Worm (Caenorhabditis elegans) whole organism, L4 larva: ENCODE results near the gene F26F2.11.

Experiments used
- F26F4.8 ChIP-seq: fragments of 200-800 bp; sonication (Bioruptor generic); conservative IDR thresholded peaks from 2 replicates; pipeline ENCODE4 v1.3.6; 2022; ENCODE audit warnings: missing genetic modification characterization, missing compliant biosample characterization
- F37D6.2 ChIP-seq: sonication (generic microtip); optimal IDR thresholded peaks from 2 replicates; lab custom pipeline; 2016; ENCODE audit warnings: mild to moderate bottlenecking, missing genetic modification characterization, missing compliant biosample characterization
- F49E8.2 ChIP-seq: sonication (generic microtip); optimal IDR thresholded peaks from 2 replicates; lab custom pipeline; 2016; ENCODE audit warnings: missing compliant biosample characterization, mild to moderate bottlenecking, missing genetic modification characterization, borderline replicate concordance
- T20F7.1 ChIP-seq: fragments of 200-800 bp; sonication (Bioruptor generic); optimal IDR thresholded peaks from 2 replicates; lab custom pipeline; 2018; ENCODE audit warnings: mild to moderate bottlenecking, missing genetic modification characterization, missing compliant biosample characterization
- Y48G9A.11 ChIP-seq: fragments of 200-800 bp; sonication (Bioruptor generic); IDR thresholded peaks from 2 replicates; pipeline ENCODE4 v1.3.6; 2022; ENCODE audit warnings: missing genetic modification reagents, missing genetic modification characterization, missing compliant biosample characterization
- Y5F2A.4 ChIP-seq: fragments of 200-800 bp; sonication (Bioruptor generic); optimal IDR thresholded peaks from 2 replicates; lab custom pipeline; 2018; ENCODE audit warnings: mild to moderate bottlenecking, missing genetic modification characterization, missing compliant biosample characterization
- ZK337.2 ChIP-seq: fragments of 200-800 bp; sonication (Bioruptor generic); IDR thresholded peaks from 2 replicates; pipeline ENCODE4 v1.3.6; 2022; ENCODE audit warnings: missing genetic modification reagents, missing genetic modification characterization, missing compliant biosample characterization
- aha-1 ChIP-seq: fragments of 150-350 bp; peaks from one replicate; lab custom pipeline; 2014; ENCODE audit warnings: missing biosample characterization, missing genetic modification characterization
- arid-1 ChIP-seq: fragments of 200-800 bp; sonication (Bioruptor generic); conservative IDR thresholded peaks from 2 replicates; pipeline ENCODE4 v1.3.6; 2022; ENCODE audit warnings: missing genetic modification reagents, missing genetic modification characterization, missing compliant biosample characterization
- ceh-82 ChIP-seq: sonication (generic microtip); optimal IDR thresholded peaks from 2 replicates; lab custom pipeline; 2017; ENCODE audit warnings: missing biosample characterization, missing genetic modification characterization
- daf-16 ChIP-seq, 3 experiments: sonication (generic microtip); optimal IDR thresholded peaks; 2 replicates each; lab custom pipeline; 2016 to 2017; ENCODE audit warnings: missing genetic modification characterization in 3 of 3, missing genetic modification reagents in 3 of 3, mild to moderate bottlenecking in 2 of 3, missing compliant biosample characterization in 2 of 3, missing biosample characterization in 1 of 3, moderate library complexity in 1 of 3
- daf-19 ChIP-seq: fragments of 200-800 bp; sonication (Bioruptor generic); conservative IDR thresholded peaks from 2 replicates; pipeline ENCODE4 v1.3.6; 2022; ENCODE audit warnings: missing genetic modification characterization, missing compliant biosample characterization
- hif-1 ChIP-seq, 2 experiments: sonication (generic microtip); optimal IDR thresholded peaks; 2 replicates each; lab custom pipeline; 2016 to 2017; ENCODE audit warnings: missing compliant biosample characterization in 2 of 2, missing genetic modification characterization in 2 of 2, missing genetic modification reagents in 2 of 2, missing genotype in 2 of 2, mild to moderate bottlenecking in 1 of 2
- jun-1 ChIP-seq: fragments of 150-350 bp; optimal IDR thresholded peaks from 2 replicates; lab custom pipeline; 2014; ENCODE audit warnings: missing biosample characterization, missing genetic modification reagents, missing genetic modification characterization
- lin-13 ChIP-seq: fragments of 150-350 bp; optimal IDR thresholded peaks from 2 replicates; lab custom pipeline; 2014; ENCODE audit warnings: missing biosample characterization, missing genetic modification reagents, missing genetic modification characterization
- lin-15B ChIP-seq: fragments of 150-350 bp; sonication (generic microtip); optimal IDR thresholded peaks from 3 replicates; lab custom pipeline; 2014; ENCODE audit warnings: missing biosample characterization, missing genetic modification characterization
- lin-38 ChIP-seq: fragments of 200-800 bp; sonication (Bioruptor generic); IDR thresholded peaks from 2 replicates; pipeline ENCODE4 v1.3.6; 2022; ENCODE audit warnings: missing genetic modification reagents, missing genetic modification characterization, missing compliant biosample characterization
- mdt-29 ChIP-seq: fragments of 200-800 bp; sonication (Bioruptor generic); IDR thresholded peaks from 2 replicates; pipeline ENCODE4 v1.3.6; 2022; ENCODE audit warnings: missing genetic modification reagents, missing genetic modification characterization, missing compliant biosample characterization
- mxl-3 ChIP-seq: fragments of 200-800 bp; sonication (Bioruptor generic); optimal IDR thresholded peaks from 2 replicates; lab custom pipeline; 2018; ENCODE audit warnings: mild to moderate bottlenecking, missing genetic modification characterization, missing compliant biosample characterization
- nhr-48 ChIP-seq: sonication (generic microtip); optimal IDR thresholded peaks from 2 replicates; lab custom pipeline; 2016; ENCODE audit warnings: mild to moderate bottlenecking, missing genetic modification characterization, missing compliant biosample characterization
- nhr-77 ChIP-seq: fragments of 150-350 bp; optimal IDR thresholded peaks from 2 replicates; lab custom pipeline; 2014; ENCODE audit warnings: missing biosample characterization, missing genetic modification characterization
- pha-4 ChIP-seq, 2 experiments: fragments of 150-350 bp in 1 of 2; fragments of 200-800 bp in 1 of 2; sonication (Bioruptor generic) in 1 of 2; IDR thresholded peaks in 1 of 2; optimal IDR thresholded peaks in 1 of 2; 2 replicates each; pipeline versions ENCODE4 v1.3.6 to Lab custom; 2014 to 2022; ENCODE audit warnings: missing genetic modification characterization in 2 of 2, missing genetic modification reagents in 2 of 2, missing biosample characterization in 1 of 2, missing compliant biosample characterization in 1 of 2
- rbr-2 ChIP-seq: sonication (generic microtip); optimal IDR thresholded peaks from 2 replicates; lab custom pipeline; 2016; ENCODE audit warnings: missing genotype, missing genetic modification characterization, missing compliant biosample characterization
- set-16 ChIP-seq: fragments of 200-800 bp; sonication (Bioruptor generic); IDR thresholded peaks from 2 replicates; pipeline ENCODE4 v1.3.6; 2022; ENCODE audit warnings: missing genetic modification reagents, missing genetic modification characterization, missing compliant biosample characterization
- snpc-4 ChIP-seq: fragments of 150-350 bp; optimal IDR thresholded peaks from 2 replicates; lab custom pipeline; 2014; ENCODE audit warnings: missing biosample characterization, missing genetic modification characterization
- tra-1 ChIP-seq: fragments of 200-800 bp; sonication (Bioruptor generic); IDR thresholded peaks from 2 replicates; pipeline ENCODE4 v1.3.6; 2022; ENCODE audit warnings: missing genetic modification reagents, missing genetic modification characterization, missing compliant biosample characterization
- unc-62 ChIP-seq, 3 experiments: fragments of 150-350 bp in 1 of 3; sonication (generic microtip); optimal IDR thresholded peaks in 2 of 3; peaks in 1 of 3; 1 replicate in 1 of 3; 2 replicates in 2 of 3; lab custom pipeline; 2014 to 2017; ENCODE audit warnings: missing biosample characterization in 3 of 3, missing genetic modification characterization in 3 of 3, missing genetic modification reagents in 3 of 3, missing genotype in 1 of 3
- vab-7 ChIP-seq: fragments of 200-800 bp; sonication (Bioruptor generic); IDR thresholded peaks from 2 replicates; pipeline ENCODE4 v1.3.6; 2022; ENCODE audit warnings: missing genetic modification reagents, missing genetic modification characterization, missing compliant biosample characterization
- zip-2 ChIP-seq: fragments of 150-350 bp; optimal IDR thresholded peaks from 2 replicates; lab custom pipeline; 2014; ENCODE audit warnings: missing biosample characterization, missing genetic modification characterization

F26F2.11 gene

ce11 chrV:20626043-20626761 lies 30.6 kb upstream of the F26F2.11 start, which contains the start of the genes F46B3.9 and srz-18:
F46B3.9 (minus strand) TSS chrV:20626143.
srz-18 (plus strand) TSS chrV:20626711.
- TF ChIP-seq nhr-77 (tag; lab: Kevin White, UChicago) (no peak), lin-15B (tag; lab: Kevin White, UChicago) (no peak), aha-1 (tag; lab: Kevin White, UChicago) (peak; percentile 30), nhr-48 (tag; lab: Kevin White, UChicago) (no peak), F49E8.2 (tag; lab: Kevin White, UChicago) (no peak), F37D6.2 (no peak)

ce11 chrV:20625260-20625659 lies 29.7 kb upstream of the F26F2.11 start:
- TF ChIP-seq unc-62 (GFP tag; optimal IDR thresholded peaks at IDR 0.05 in 1 of 2; lab: Kevin White, UChicago) (peak in 1 of 2 experiments; percentile 95), unc-62 (tag; optimal IDR thresholded peaks at IDR 0.05; lab: Kevin White, UChicago) (no peak), mdt-29 (GFP tag; lab: Robert Waterston, UW) (no peak), mxl-3 (GFP tag; lab: Kevin White, UChicago) (no peak), zip-2 (tag; lab: Kevin White, UChicago) (no peak), snpc-4 (tag; lab: Kevin White, UChicago) (no peak), F26F4.8 (GFP tag; lab: Robert Waterston, UW) (no peak), hif-1 (tag; optimal IDR thresholded peaks at IDR 0.05; lab: Kevin White, UChicago) (no peak), arid-1 (no peak)

ce11 chrV:20623060-20623459 lies 27.5 kb upstream of the F26F2.11 start, which contains the start of gene F46B3.8:
F46B3.8 (minus strand) TSS chrV:20623160.
- TF ChIP-seq arid-1, result no peak
- no peak for TF ChIP-seq ceh-82 (tag; lab: Kevin White, UChicago)
- TF ChIP-seq unc-62 (GFP tag; optimal IDR thresholded peaks at IDR 0.05 in 1 of 2; lab: Kevin White, UChicago), result no peak
- TF ChIP-seq unc-62 (tag; optimal IDR thresholded peaks at IDR 0.05; lab: Kevin White, UChicago), result no peak
- TF ChIP-seq, all 104 proteins: peak for 0

ce11 chrV:20618632-20619031 lies 23.1 kb upstream of the F26F2.11 start, which contains the start of gene F46B3.7:
F46B3.7 (minus strand) TSS chrV:20618732.
- TF ChIP-seq F37D6.2, result no peak
- TF ChIP-seq daf-16 (GFP tag; optimal IDR thresholded peaks at IDR 0.05; lab: Kevin White, UChicago), result no peak
- TF ChIP-seq daf-16 (tag; optimal IDR thresholded peaks at IDR 0.05; lab: Kevin White, UChicago), result no peak
- no peak for TF ChIP-seq lin-38 (GFP tag; lab: Robert Waterston, UW)
- no peak for TF ChIP-seq daf-19 (GFP tag; lab: Robert Waterston, UW)
- no peak for TF ChIP-seq vab-7
- TF ChIP-seq mxl-3 (GFP tag; lab: Kevin White, UChicago), result no peak
- no peak for TF ChIP-seq lin-13 (GFP tag; lab: Kevin White, UChicago)
- TF ChIP-seq set-16 (GFP tag; lab: Robert Waterston, UW), result no peak
- no peak for TF ChIP-seq tra-1 (GFP tag; lab: Robert Waterston, UW)
- TF ChIP-seq jun-1 (tag; lab: Kevin White, UChicago), result no peak
- no peak for TF ChIP-seq unc-62 (GFP tag; optimal IDR thresholded peaks at IDR 0.05 in 1 of 2; lab: Kevin White, UChicago)
- TF ChIP-seq unc-62 (tag; optimal IDR thresholded peaks at IDR 0.05; lab: Kevin White, UChicago), result no peak
- TF ChIP-seq Y48G9A.11 (GFP tag; lab: Robert Waterston, UW), result no peak
- TF ChIP-seq ZK337.2 (GFP tag; lab: Robert Waterston, UW), result no peak
- TF ChIP-seq F49E8.2 (tag; lab: Kevin White, UChicago), result no peak
- no peak for TF ChIP-seq pha-4 (GFP tag; IDR thresholded peaks at IDR 0.05; lab: Robert Waterston, UW)
- no peak for TF ChIP-seq pha-4 (tag; optimal IDR thresholded peaks at IDR 0.05; lab: Kevin White, UChicago)
- no peak for TF ChIP-seq Y5F2A.4 (GFP tag; lab: Kevin White, UChicago)
- no peak for TF ChIP-seq T20F7.1 (GFP tag; lab: Kevin White, UChicago)
- TF ChIP-seq rbr-2, result no peak
